Fruit fly (Drosophila melanogaster) whole organism: ENCODE measurements around the gene Kua.

Experiments
- CG8478 ChIP-seq: fragments of >200 bp; optimal IDR thresholded peaks from 2 replicates; lab custom pipeline; 2018; ENCODE audit warnings: inconsistent platforms
- Dll ChIP-seq: fragments of >200 bp; optimal IDR thresholded peaks from 2 replicates; lab custom pipeline; 2017
- EcR ChIP-seq, 2 experiments: fragments of >200 bp; optimal IDR thresholded peaks; 2 replicates each; lab custom pipeline; 2017; ENCODE audit warnings: missing biosample characterization in 2 of 2, missing genetic modification characterization in 2 of 2, missing genetic modification reagents in 2 of 2
- pan ChIP-seq: fragments of >200 bp; optimal IDR thresholded peaks from 2 replicates; lab custom pipeline; 2017
- psq ChIP-seq: fragments of >200 bp; optimal IDR thresholded peaks from 2 replicates; lab custom pipeline; 2017

DNA sequence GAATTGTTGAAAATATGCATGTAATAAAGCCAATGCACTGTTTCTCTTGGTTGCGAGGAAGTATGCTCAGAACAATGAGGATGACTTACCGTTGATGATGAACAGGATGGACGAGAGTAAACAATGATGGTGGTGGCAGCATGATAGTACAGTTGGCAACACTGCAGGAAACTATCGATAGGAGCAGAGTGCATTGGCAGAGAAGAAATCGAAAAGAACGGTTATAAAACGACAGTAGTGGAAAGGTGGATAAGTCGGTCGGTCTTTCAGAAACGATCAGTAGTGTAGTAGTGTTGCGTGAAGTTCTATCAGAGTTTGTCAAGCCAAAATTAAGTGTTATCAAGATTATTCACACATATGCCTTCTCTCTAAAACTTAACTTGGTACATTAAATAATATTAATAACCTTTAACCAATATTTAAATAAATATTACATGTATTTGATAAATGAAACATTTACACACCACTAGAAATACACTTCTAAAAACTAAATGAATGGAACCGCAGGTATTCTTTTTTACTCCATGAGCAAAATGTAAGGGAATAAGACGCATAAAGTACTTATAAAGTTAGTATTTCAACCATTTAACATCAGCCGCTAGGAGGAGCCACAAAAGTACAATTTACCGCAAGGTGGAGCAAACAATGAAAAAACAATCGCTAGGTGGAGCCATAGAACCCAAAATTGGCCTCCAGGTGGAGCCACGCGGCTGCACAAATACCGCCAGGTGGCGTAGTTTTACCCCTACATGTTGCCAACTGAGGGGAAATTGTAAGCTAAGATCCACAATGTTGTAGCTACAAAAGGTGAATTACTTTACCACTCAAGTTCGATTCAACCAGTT, 23.2 kb downstream of the Kua start:
- no peak for TF ChIP-seq Dll (lab: Kevin White, UChicago)
- no peak for TF ChIP-seq psq
- no peak for TF ChIP-seq CG8478 (lab: Kevin White, UChicago)
- TF ChIP-seq pan = no peak
- TF ChIP-seq EcR (GFP tag; optimal IDR thresholded peaks at IDR 0.05; lab: Kevin White, UChicago) = no peak
